Worm (Caenorhabditis elegans) whole organism, early embryonic: ENCODE measurements around the gene C53B7.6.
A peak's percentile ranks its signal among the peaks of the same experiment; 100 is the strongest.
"Not testable (repeated sequence)": the region's sequence is repeated elsewhere in the genome, so short reads cannot be mapped to it uniquely, and the experiment has no call there.

Source experiments
- B0310.2 ChIP-seq: sonication (generic microtip); optimal IDR thresholded peaks from 2 replicates; lab custom pipeline; 2016; ENCODE audit warnings: mild to moderate bottlenecking, missing genetic modification characterization, missing compliant biosample characterization
- F13C5.2 ChIP-seq: sonication (generic microtip); optimal IDR thresholded peaks from 2 replicates; lab custom pipeline; 2017; ENCODE audit warnings: mild to moderate bottlenecking, missing genetic modification characterization, inconsistent platforms, missing compliant biosample characterization
- aly-1 ChIP-seq: sonication (generic microtip); optimal IDR thresholded peaks from 2 replicates; lab custom pipeline; 2016; ENCODE audit warnings: missing genetic modification characterization, missing compliant biosample characterization
- ama-1 ChIP-seq: fragments of 150-350 bp; optimal IDR thresholded peaks from 2 replicates; lab custom pipeline; 2014
- ceh-13 ChIP-seq: fragments of 200-800 bp; sonication (Bioruptor generic); optimal IDR thresholded peaks from 2 replicates; lab custom pipeline; 2018; ENCODE audit warnings: mild to moderate bottlenecking, missing genetic modification characterization, missing compliant biosample characterization
- ceh-36 ChIP-seq: sonication (generic microtip); optimal IDR thresholded peaks from 2 replicates; lab custom pipeline; 2016; ENCODE audit warnings: missing genetic modification characterization, inconsistent platforms, missing compliant biosample characterization
- ets-7 ChIP-seq: sonication (generic microtip); optimal IDR thresholded peaks from 2 replicates; lab custom pipeline; 2016; ENCODE audit warnings: missing genotype, missing genetic modification characterization, missing compliant biosample characterization
- flt-1 ChIP-seq: fragments of 200-800 bp; sonication (Bioruptor generic); IDR thresholded peaks from 2 replicates; pipeline ENCODE4 v1.3.6; 2022; ENCODE audit warnings: missing genetic modification characterization, missing compliant biosample characterization
- hmbx-1 ChIP-seq: sonication (generic microtip); optimal IDR thresholded peaks from 2 replicates; lab custom pipeline; 2016; ENCODE audit warnings: mild to moderate bottlenecking, missing genetic modification characterization, missing compliant biosample characterization
- hmg-4 ChIP-seq: fragments of 200-800 bp; sonication (Bioruptor generic); optimal IDR thresholded peaks from 2 replicates; lab custom pipeline; 2018; ENCODE audit warnings: mild to moderate bottlenecking, missing genetic modification characterization, missing compliant biosample characterization
- hnd-1 ChIP-seq: sonication (generic microtip); optimal IDR thresholded peaks from 2 replicates; lab custom pipeline; 2016; ENCODE audit warnings: missing genetic modification characterization, missing compliant biosample characterization
- pes-1 ChIP-seq: fragments of 200-800 bp; sonication (Bioruptor generic); IDR thresholded peaks from 2 replicates; pipeline ENCODE4 v1.3.6; 2022; ENCODE audit warnings: missing genetic modification reagents, missing genetic modification characterization, missing compliant biosample characterization
- scrt-1 ChIP-seq: fragments of 200-800 bp; sonication (Bioruptor generic); IDR thresholded peaks from 2 replicates; pipeline ENCODE4 v1.3.6; 2022; ENCODE audit warnings: missing genetic modification characterization, missing compliant biosample characterization
- sea-1 ChIP-seq: fragments of 200-800 bp; sonication (Bioruptor generic); conservative IDR thresholded peaks from 2 replicates; pipeline ENCODE4 v1.3.6; 2022; ENCODE audit warnings: missing genetic modification characterization, missing compliant biosample characterization
- tbx-11 ChIP-seq: fragments of 200-800 bp; sonication (Bioruptor generic); IDR thresholded peaks from 2 replicates; pipeline ENCODE4 v1.3.6; 2022; ENCODE audit warnings: missing genetic modification characterization, missing compliant biosample characterization
- tbx-37 ChIP-seq: fragments of 200-800 bp; sonication (Bioruptor generic); conservative IDR thresholded peaks from 2 replicates; pipeline ENCODE4 v1.3.6; 2022; ENCODE audit warnings: missing genetic modification reagents, missing genetic modification characterization, missing compliant biosample characterization
- tra-4 ChIP-seq: sonication (generic microtip); optimal IDR thresholded peaks from 2 replicates; lab custom pipeline; 2017; ENCODE audit warnings: missing genetic modification characterization, missing compliant biosample characterization

Gene C53B7.6

ce11 chrX:6884439-6884838 lies 15.9 kb upstream of the C53B7.6 start:
- TF ChIP-seq ets-7 (tag; lab: Kevin White, UChicago): no peak
- TF ChIP-seq tbx-37 (GFP tag; lab: Robert Waterston, UW): no peak
- TF ChIP-seq sea-1 (GFP tag; lab: Robert Waterston, UW): no peak
- TF ChIP-seq flt-1 (GFP tag; lab: Robert Waterston, UW): no peak
- no peak for TF ChIP-seq hmg-4 (GFP tag; lab: Kevin White, UChicago)
- no peak for TF ChIP-seq hmbx-1
- TF ChIP-seq ama-1: no peak
- TF ChIP-seq B0310.2 (tag; lab: Kevin White, UChicago): no peak
- TF ChIP-seq scrt-1 (GFP tag; lab: Robert Waterston, UW): no peak
- no peak for TF ChIP-seq ceh-36 (tag; lab: Kevin White, UChicago)
- no peak for TF ChIP-seq hnd-1 (tag; lab: Kevin White, UChicago)
- TF ChIP-seq aly-1 (tag; lab: Kevin White, UChicago): no peak
- no peak for TF ChIP-seq tra-4 (tag; lab: Kevin White, UChicago)
- no peak for TF ChIP-seq pes-1 (GFP tag; lab: Robert Waterston, UW)
- no peak for TF ChIP-seq F13C5.2 (tag; lab: Kevin White, UChicago)
- TF ChIP-seq ceh-13 (GFP tag; lab: Kevin White, UChicago): no peak

ce11 chrX:6881795-6882194 lies 13.2 kb upstream of the C53B7.6 start, which contains the start of gene F41C6.6:
F41C6.6 (minus strand) TSS chrX:6881895.
- not testable (repeated sequence) for TF ChIP-seq B0310.2 (tag; lab: Kevin White, UChicago); pes-1 (GFP tag; lab: Robert Waterston, UW); hmbx-1

ce11 chrX:6877436-6877835 lies 8.9 kb upstream of the C53B7.6 start, which contains the start of gene col-173:
col-173 (minus strand) TSS chrX:6877536.
- TF ChIP-seq hmg-4 (GFP tag; lab: Kevin White, UChicago): no peak
- TF ChIP-seq tbx-37 (GFP tag; lab: Robert Waterston, UW): no peak
- no peak for TF ChIP-seq ets-7 (tag; lab: Kevin White, UChicago)
- TF ChIP-seq pes-1 (GFP tag; lab: Robert Waterston, UW): no peak
- TF ChIP-seq ceh-36 (tag; lab: Kevin White, UChicago): no peak
- TF ChIP-seq F13C5.2 (tag; lab: Kevin White, UChicago): no peak

ce11 chrX:6875273-6875672 lies 6.7 kb upstream of the C53B7.6 start:
- TF ChIP-seq ceh-36 (tag; lab: Kevin White, UChicago) (no peak), F13C5.2 (tag; lab: Kevin White, UChicago) (no peak), ama-1 (no peak), ets-7 (tag; lab: Kevin White, UChicago) (no peak), B0310.2 (tag; lab: Kevin White, UChicago) (no peak), ceh-13 (GFP tag; lab: Kevin White, UChicago) (no peak), hmbx-1 (no peak), scrt-1 (GFP tag; lab: Robert Waterston, UW) (no peak), flt-1 (GFP tag; lab: Robert Waterston, UW) (no peak), tbx-37 (GFP tag; lab: Robert Waterston, UW) (no peak)

- TF ChIP-seq ceh-36 (tag; lab: Kevin White, UChicago): no peak
Observed at ce11 chrX:6874723-6875122, 6.2 kb upstream of the C53B7.6 start, which contains the start of gene F41C6.4. F41C6.4 (minus strand) TSS chrX:6874823.

ce11 chrX:6867707-6868106 lies 862 bp downstream of the C53B7.6 start:
- TF ChIP-seq ceh-13 (GFP tag; lab: Kevin White, UChicago) (peak; percentile 27), tbx-37 (GFP tag; lab: Robert Waterston, UW) (peak; percentile 41; the same call in 1 of the 2 replicates), tra-4 (tag; lab: Kevin White, UChicago) (no peak), flt-1 (GFP tag; lab: Robert Waterston, UW) (peak; percentile 47; the same call in 1 of the 2 replicates), sea-1 (GFP tag; lab: Robert Waterston, UW) (peak; percentile 76), hmg-4 (GFP tag; lab: Kevin White, UChicago) (peak; percentile 57), scrt-1 (GFP tag; lab: Robert Waterston, UW) (peak; percentile 60; the same call in 1 of the 2 replicates), tbx-11 (0 out of 2 replicates have a peak, but pooled peaks have one; percentile 52), B0310.2 (tag; lab: Kevin White, UChicago) (no peak)

ce11 chrX:6866900-6867299 lies 1.7 kb downstream of the C53B7.6 start:
- TF ChIP-seq tra-4 (tag; lab: Kevin White, UChicago) (no peak), sea-1 (GFP tag; lab: Robert Waterston, UW) (no peak), flt-1 (GFP tag; lab: Robert Waterston, UW) (no peak)

- no peak for TF ChIP-seq ets-7 (tag; lab: Kevin White, UChicago)
- no peak for TF ChIP-seq ceh-13 (GFP tag; lab: Kevin White, UChicago)
- no peak for TF ChIP-seq sea-1 (GFP tag; lab: Robert Waterston, UW)
- TF ChIP-seq pes-1 (GFP tag; lab: Robert Waterston, UW): no peak
- TF ChIP-seq B0310.2 (tag; lab: Kevin White, UChicago): no peak
- TF ChIP-seq ama-1: no peak
- no peak for TF ChIP-seq tbx-37 (GFP tag; lab: Robert Waterston, UW)
- no peak for TF ChIP-seq hmg-4 (GFP tag; lab: Kevin White, UChicago)
- TF ChIP-seq ceh-36 (tag; lab: Kevin White, UChicago): no peak
- no peak for TF ChIP-seq scrt-1 (GFP tag; lab: Robert Waterston, UW)
- no peak for TF ChIP-seq hmbx-1
- TF ChIP-seq tra-4 (tag; lab: Kevin White, UChicago): no peak
- TF ChIP-seq flt-1 (GFP tag; lab: Robert Waterston, UW): no peak
- no peak for TF ChIP-seq F13C5.2 (tag; lab: Kevin White, UChicago)
- TF ChIP-seq tbx-11: no peak
- no peak for TF ChIP-seq hnd-1 (tag; lab: Kevin White, UChicago)
- no peak for TF ChIP-seq aly-1 (tag; lab: Kevin White, UChicago)
Observed at ce11 chrX:6865839-6866238, 2.7 kb downstream of the C53B7.6 start, which contains the start of gene odr-10. odr-10 (minus strand) TSS chrX:6865939.
